Fruit fly (Drosophila melanogaster) whole organism, embryonic: ENCODE measurements around the gene FIG4.

ENCODE experiments used
- Aef1 ChIP-seq: fragments of 200-800 bp; sonication (Bioruptor generic); IDR thresholded peaks from 3 replicates; pipeline ENCODE4 v1.3.6; 2022; ENCODE audit warnings: missing biosample characterization, missing genetic modification characterization
- Bgb ChIP-seq: fragments of 200-800 bp; sonication (Bioruptor generic); IDR thresholded peaks from 2 replicates; pipeline ENCODE4 v1.3.6; 2022; ENCODE audit warnings: missing biosample characterization, missing genetic modification characterization; ENCODE audit not compliant: partially characterized antibody
- CG10274 ChIP-seq: fragments of 200-800 bp; sonication (Bioruptor generic); optimal IDR thresholded peaks from 3 replicates; lab custom pipeline; 2017; ENCODE audit warnings: missing biosample characterization, mild to moderate bottlenecking, missing genetic modification characterization
- CG10543 ChIP-seq: fragments of 200-800 bp; sonication (Bioruptor generic); optimal IDR thresholded peaks from 3 replicates; lab custom pipeline; 2017; ENCODE audit warnings: missing biosample characterization, mild to moderate bottlenecking, missing genetic modification characterization, moderate library complexity
- CG10979 ChIP-seq: fragments of 200-800 bp; sonication (Bioruptor generic); optimal IDR thresholded peaks from 2 replicates; lab custom pipeline; 2018; ENCODE audit warnings: missing biosample characterization, mild to moderate bottlenecking, missing genetic modification characterization, moderate library complexity
- CG11723 ChIP-seq: fragments of 200-800 bp; sonication (Bioruptor generic); optimal IDR thresholded peaks from 2 replicates; lab custom pipeline; 2017; ENCODE audit warnings: missing biosample characterization, mild to moderate bottlenecking, missing genetic modification characterization
- CG12744 ChIP-seq: fragments of 200-800 bp; sonication (Bioruptor generic); optimal IDR thresholded peaks from 2 replicates; lab custom pipeline; 2016; ENCODE audit warnings: missing biosample characterization, missing genetic modification characterization
- CG12942 ChIP-seq: fragments of 200-800 bp; sonication (Bioruptor generic); optimal IDR thresholded peaks from 3 replicates; lab custom pipeline; 2016; ENCODE audit warnings: missing biosample characterization, missing genetic modification characterization
- CG13287 ChIP-seq: fragments of 200-800 bp; sonication (Bioruptor generic); IDR thresholded peaks from 2 replicates; pipeline ENCODE4 v1.3.6; 2022; ENCODE audit warnings: missing biosample characterization, missing genetic modification characterization; ENCODE audit not compliant: partially characterized antibody
- CG13624 ChIP-seq: fragments of 200-800 bp; sonication (Bioruptor generic); optimal IDR thresholded peaks from 2 replicates; lab custom pipeline; 2016; ENCODE audit warnings: missing biosample characterization, missing genetic modification characterization
- CG15601 ChIP-seq: fragments of 200-800 bp; sonication (Bioruptor generic); optimal IDR thresholded peaks from 3 replicates; lab custom pipeline; 2019; ENCODE audit warnings: missing biosample characterization, mild to moderate bottlenecking, missing genetic modification characterization, moderate library complexity
- CG1603 ChIP-seq: fragments of 200-800 bp; sonication (Bioruptor generic); optimal IDR thresholded peaks from 2 replicates; lab custom pipeline; 2019; ENCODE audit warnings: missing biosample characterization, mild to moderate bottlenecking, missing genetic modification characterization, moderate library complexity
- CG2120 ChIP-seq: fragments of 200-800 bp; sonication (Bioruptor generic); optimal IDR thresholded peaks from 3 replicates; lab custom pipeline; 2016; ENCODE audit warnings: missing biosample characterization, missing genetic modification characterization
- CG31224 ChIP-seq: fragments of 200-800 bp; sonication (Bioruptor generic); IDR thresholded peaks from 2 replicates; pipeline ENCODE4 v1.3.6; 2022; ENCODE audit warnings: missing biosample characterization, missing genetic modification characterization
- CG31365 ChIP-seq: fragments of 200-800 bp; sonication (Bioruptor generic); optimal IDR thresholded peaks from 2 replicates; lab custom pipeline; 2018; ENCODE audit warnings: missing biosample characterization, mild to moderate bottlenecking, missing genetic modification characterization
- CG32767 ChIP-seq: fragments of 200-800 bp; sonication (Bioruptor generic); IDR thresholded peaks from 2 replicates; pipeline ENCODE4 v1.3.6; 2022; ENCODE audit warnings: missing biosample characterization, missing genetic modification characterization
- CG3281 ChIP-seq: fragments of 200-800 bp; sonication (Bioruptor generic); optimal IDR thresholded peaks from 3 replicates; lab custom pipeline; 2017; ENCODE audit warnings: missing biosample characterization, mild to moderate bottlenecking, missing genetic modification characterization
- CG4424 ChIP-seq: fragments of 200-800 bp; sonication (Bioruptor generic); optimal IDR thresholded peaks from 3 replicates; lab custom pipeline; 2016; ENCODE audit warnings: missing biosample characterization, missing genetic modification characterization
- CG7786 ChIP-seq: fragments of 200-800 bp; sonication (Bioruptor generic); optimal IDR thresholded peaks from 2 replicates; lab custom pipeline; 2016; ENCODE audit warnings: missing biosample characterization, missing genetic modification characterization
- CG8359 ChIP-seq: fragments of 200-800 bp; sonication (Bioruptor generic); optimal IDR thresholded peaks from 2 replicates; lab custom pipeline; 2017; ENCODE audit warnings: missing biosample characterization, mild to moderate bottlenecking, missing genetic modification characterization, borderline replicate concordance
- CG9727 ChIP-seq: fragments of 200-800 bp; sonication (Bioruptor generic); optimal IDR thresholded peaks from 3 replicates; lab custom pipeline; 2017; ENCODE audit warnings: missing biosample characterization, mild to moderate bottlenecking, missing genetic modification characterization
- CG9817 ChIP-seq: fragments of 200-800 bp; sonication (Bioruptor generic); optimal IDR thresholded peaks from 2 replicates; lab custom pipeline; 2018; ENCODE audit warnings: missing biosample characterization, mild to moderate bottlenecking, missing genetic modification characterization, moderate library complexity
- Chrac-16 ChIP-seq: fragments of 200-800 bp; sonication (Bioruptor generic); optimal IDR thresholded peaks from 3 replicates; lab custom pipeline; 2016; ENCODE audit warnings: missing biosample characterization, missing genetic modification characterization
- Dbx ChIP-seq: fragments of 200-800 bp; sonication (Bioruptor generic); IDR thresholded peaks from 3 replicates; pipeline ENCODE4 v1.3.6; 2022; ENCODE audit warnings: missing biosample characterization, missing genetic modification characterization
- Deaf1 ChIP-seq: fragments of 200-800 bp; optimal IDR thresholded peaks from 3 replicates; lab custom pipeline; 2019; ENCODE audit warnings: missing biosample characterization, mild to moderate bottlenecking, missing genetic modification characterization, moderate library complexity
- Dek ChIP-seq: fragments of 200-800 bp; sonication (Bioruptor generic); optimal IDR thresholded peaks from 3 replicates; lab custom pipeline; 2019; ENCODE audit warnings: missing biosample characterization, mild to moderate bottlenecking, missing genetic modification characterization, moderate library complexity
- HLH3B ChIP-seq: fragments of 200-800 bp; sonication (Bioruptor generic); IDR thresholded peaks from 2 replicates; pipeline ENCODE4 v1.3.6; 2022; ENCODE audit warnings: missing biosample characterization, missing genetic modification characterization
- HLH54F ChIP-seq: fragments of 200-800 bp; sonication (Bioruptor generic); optimal IDR thresholded peaks from 3 replicates; lab custom pipeline; 2016; ENCODE audit warnings: missing biosample characterization, missing genetic modification characterization
- Oaz ChIP-seq: fragments of 200-800 bp; sonication (Bioruptor generic); IDR thresholded peaks from 2 replicates; pipeline ENCODE4 v1.3.6; 2022; ENCODE audit warnings: missing biosample characterization, missing genetic modification characterization
- Rfx ChIP-seq: fragments of 200-800 bp; sonication (Bioruptor generic); IDR thresholded peaks from 2 replicates; pipeline ENCODE4 v1.3.6; 2022; ENCODE audit warnings: missing biosample characterization, missing genetic modification characterization
- Sox102F ChIP-seq: fragments of 200-800 bp; sonication (Bioruptor generic); optimal IDR thresholded peaks from 2 replicates; lab custom pipeline; 2018; ENCODE audit warnings: missing biosample characterization, mild to moderate bottlenecking, missing genetic modification characterization, moderate library complexity
- Trl ChIP-seq, 3 experiments: fragments of >200 bp in 2 of 3; fragments of 200-800 bp in 1 of 3; sonication (Bioruptor generic) in 1 of 3; optimal IDR thresholded peaks; 2 replicates in 1 of 3; 3 replicates in 2 of 3; lab custom pipeline; 2016 to 2017; ENCODE audit warnings: missing biosample characterization in 1 of 3, missing genetic modification characterization in 1 of 3
- bigmax ChIP-seq: fragments of 200-800 bp; sonication (Bioruptor generic); optimal IDR thresholded peaks from 2 replicates; lab custom pipeline; 2018; ENCODE audit warnings: missing biosample characterization, mild to moderate bottlenecking, missing genetic modification characterization
- bsh ChIP-seq, 2 experiments: fragments of 200-800 bp; sonication (Bioruptor generic); optimal IDR thresholded peaks; 2 replicates each; lab custom pipeline; 2017 to 2018; ENCODE audit warnings: mild to moderate bottlenecking in 2 of 2, missing biosample characterization in 2 of 2, missing genetic modification characterization in 2 of 2, moderate library complexity in 1 of 2
- chinmo ChIP-seq: fragments of 200-800 bp; sonication (Bioruptor generic); IDR thresholded peaks from 4 replicates; pipeline ENCODE4 v1.3.6; 2022; ENCODE audit warnings: missing biosample characterization, missing genetic modification characterization; ENCODE audit not compliant: partially characterized antibody
- ems ChIP-seq: fragments of 200-800 bp; sonication (Bioruptor generic); optimal IDR thresholded peaks from 3 replicates; lab custom pipeline; 2016; ENCODE audit warnings: missing biosample characterization, missing genetic modification characterization
- esg ChIP-seq: fragments of 200-800 bp; sonication (Bioruptor generic); conservative IDR thresholded peaks from 2 replicates; pipeline ENCODE4 v1.3.6; 2022; ENCODE audit warnings: missing biosample characterization, missing genetic modification characterization
- gsb ChIP-seq: fragments of 200-800 bp; sonication (Bioruptor generic); IDR thresholded peaks from 2 replicates; pipeline ENCODE4 v1.3.6; 2022; ENCODE audit warnings: missing biosample characterization, missing genetic modification characterization
- ham ChIP-seq: fragments of 200-800 bp; sonication (Bioruptor generic); IDR thresholded peaks from 2 replicates; pipeline ENCODE4 v1.3.6; 2022; ENCODE audit warnings: missing biosample characterization, missing genetic modification characterization
- hkb ChIP-seq, 2 experiments: fragments of 200-800 bp in 1 of 2; fragments of >200 bp in 1 of 2; sonication (Bioruptor generic) in 1 of 2; IDR thresholded peaks in 1 of 2; optimal IDR thresholded peaks in 1 of 2; 2 replicates each; pipeline versions ENCODE4 v1.3.6 to Lab custom; 2017 to 2022; ENCODE audit warnings: missing biosample characterization in 1 of 2, missing genetic modification characterization in 1 of 2
- pho ChIP-seq: fragments of 200-800 bp; sonication (Bioruptor generic); optimal IDR thresholded peaks from 2 replicates; lab custom pipeline; 2016; ENCODE audit warnings: missing biosample characterization, missing genetic modification characterization
- rib ChIP-seq: fragments of 200-800 bp; sonication (Bioruptor generic); IDR thresholded peaks from 2 replicates; pipeline ENCODE4 v1.3.6; 2022; ENCODE audit warnings: missing biosample characterization, missing genetic modification characterization
- sim ChIP-seq: fragments of 200-800 bp; sonication (Bioruptor generic); IDR thresholded peaks from 2 replicates; pipeline ENCODE4 v1.3.6; 2022; ENCODE audit warnings: missing biosample characterization, missing genetic modification characterization
- sqz ChIP-seq: fragments of 200-800 bp; sonication (Bioruptor generic); optimal IDR thresholded peaks from 3 replicates; lab custom pipeline; 2018; ENCODE audit warnings: missing biosample characterization, mild to moderate bottlenecking, missing genetic modification characterization
- sr ChIP-seq: fragments of 200-800 bp; sonication (Bioruptor generic); IDR thresholded peaks from 3 replicates; pipeline ENCODE4 v1.3.6; 2022; ENCODE audit warnings: missing biosample characterization, missing genetic modification characterization
- tup ChIP-seq: fragments of 200-800 bp; sonication (Bioruptor generic); optimal IDR thresholded peaks from 2 replicates; lab custom pipeline; 2016; ENCODE audit warnings: missing biosample characterization, mild to moderate bottlenecking, missing genetic modification characterization, moderate library complexity
- zfh1 ChIP-seq: fragments of 200-800 bp; sonication (Bioruptor generic); IDR thresholded peaks from 3 replicates; pipeline ENCODE4 v1.3.6; 2022; ENCODE audit warnings: missing biosample characterization, missing genetic modification characterization

FIG4 gene

dm6 chr2L:4440881-4441737 is 23.9 kb upstream of the FIG4 start, which contains the start of gene CG15431 (continued):
- TF ChIP-seq CG10274 (peak; percentile 21), sqz (GFP tag; lab: Kevin White, UChicago) (no peak), HLH54F (GFP tag; lab: Kevin White, UChicago) (peak; percentile 46), CG7786 (GFP tag; lab: Kevin White, UChicago) (peak; percentile 13), bsh (GFP tag; optimal IDR thresholded peaks at IDR 0.05; lab: Kevin White, UChicago) (no peak), hkb (optimal IDR thresholded peaks at IDR 0.05; lab: Kevin White, UChicago) (no peak), hkb (GFP tag; IDR thresholded peaks at IDR 0.05; lab: Robert Waterston, UW) (peak; percentile 67), CG13287 (GFP tag; lab: Robert Waterston, UW) (0 out of 2 replicates have a peak, but pooled peaks have one; percentile 15), CG11723 (peak; percentile 53), Bgb (GFP tag; lab: Robert Waterston, UW) (peak; percentile 49; the same call in 1 of the 2 replicates), Aef1 (GFP tag; lab: Robert Waterston, UW) (peak; percentile 46; the same call in 2 of the 3 replicates), HLH3B (GFP tag; lab: Robert Waterston, UW) (peak; percentile 65; the same call in 1 of the 2 replicates), bigmax (GFP tag; lab: Kevin White, UChicago) (no peak), Deaf1 (peak; percentile 55), CG2120 (GFP tag; lab: Kevin White, UChicago) (peak; percentile 75), CG10979 (tag; lab: Kevin White, UChicago) (peak; percentile 28), zfh1 (GFP tag; lab: Robert Waterston, UW) (peak; percentile 40; the same call in 1 of the 3 replicates), CG1603 (peak; percentile 27), CG3281 (GFP tag; lab: Kevin White, UChicago) (peak; percentile 69), chinmo (0 out of 4 replicates have a peak, but pooled peaks have one; percentile 34), rib (peak; percentile 65), ems (GFP tag; lab: Kevin White, UChicago) (peak; percentile 20), Dek (tag; lab: Kevin White, UChicago) (peak; percentile 68), CG4424 (GFP tag; lab: Kevin White, UChicago) (peak; percentile 17), gsb (peak; percentile 29; the same call in 1 of the 2 replicates), pho (GFP tag; lab: Kevin White, UChicago) (peak; percentile 3), Chrac-16 (no peak), sr (GFP tag; lab: Robert Waterston, UW) (peak; percentile 94), CG8359 (GFP tag; lab: Kevin White, UChicago) (no peak), CG32767 (GFP tag; lab: Robert Waterston, UW) (peak; percentile 58), Rfx (GFP tag; lab: Robert Waterston, UW) (peak; percentile 73), Sox102F (no peak), Trl (optimal IDR thresholded peaks at IDR 0.05; lab: Kevin White, UChicago) (peak; percentile 73 to 82), Trl (GFP tag; optimal IDR thresholded peaks at IDR 0.05; lab: Kevin White, UChicago) (no peak), esg (GFP tag; lab: Robert Waterston, UW) (peak; percentile 44), CG9817 (tag; lab: Kevin White, UChicago) (peak; percentile 29), tup (GFP tag; lab: Kevin White, UChicago) (peak; percentile 25), CG9727 (GFP tag; lab: Kevin White, UChicago) (peak; percentile 44), CG31365 (tag; lab: Kevin White, UChicago) (no peak), CG13624 (peak; percentile 25), CG31224 (GFP tag; lab: Robert Waterston, UW) (peak; percentile 37; the same call in 1 of the 2 replicates), sim (GFP tag; lab: Robert Waterston, UW) (no peak), CG15601 (tag; lab: Kevin White, UChicago) (no peak), CG12744 (GFP tag; lab: Kevin White, UChicago) (peak; percentile 25), CG12942 (GFP tag; lab: Kevin White, UChicago) (peak; percentile 33), CG10543 (GFP tag; lab: Kevin White, UChicago) (no peak), ham (GFP tag; lab: Robert Waterston, UW) (no peak), Dbx (GFP tag; lab: Robert Waterston, UW) (peak; percentile 77; the same call in 2 of the 3 replicates), Oaz (GFP tag; lab: Robert Waterston, UW) (peak; percentile 35; the same call in 1 of the 2 replicates)
